Worm (Caenorhabditis elegans): Measurements from ENCODE around the gene chil-19.

- no peak for TF ChIP-seq aly-2 (tag; optimal IDR thresholded peaks at IDR 0.05)
- no peak for TF ChIP-seq nhr-85 (tag)
- TF ChIP-seq nhr-12 (tag; optimal IDR thresholded peaks at IDR 0.05) = no peak
- no peak for TF ChIP-seq isw-1 (GFP tag; IDR thresholded peaks at IDR 0.05)
- no peak for TF ChIP-seq mep-1 (tag; optimal IDR thresholded peaks at IDR 0.05)
- no peak for TF ChIP-seq ama-1 (optimal IDR thresholded peaks at IDR 0.05)
- TF ChIP-seq nhr-76 (tag; optimal IDR thresholded peaks at IDR 0.05) = no peak
- no peak for TF ChIP-seq lin-39 (tag; optimal IDR thresholded peaks at IDR 0.05)
- TF ChIP-seq sup-37 (GFP tag; optimal IDR thresholded peaks at IDR 0.05) = no peak
- TF ChIP-seq efl-1 (optimal IDR thresholded peaks at IDR 0.05) = no peak
- TF ChIP-seq efl-1 (GFP tag; optimal IDR thresholded peaks at IDR 0.05 in 1 of 2) = no peak
- TF ChIP-seq mdl-1 (tag; optimal IDR thresholded peaks at IDR 0.05) = no peak
- no peak for TF ChIP-seq ceh-82 (tag; optimal IDR thresholded peaks at IDR 0.05)
- no peak for TF ChIP-seq fkh-4 (tag; optimal IDR thresholded peaks at IDR 0.05; ENCODE audit: borderline replicate concordance)
- TF ChIP-seq snpc-4 (tag; optimal IDR thresholded peaks at IDR 0.05) = no peak
Measured at ce11 chrII:9482529-9482928, 28.3 kb upstream of the chil-19 start.
